Fruit fly (Drosophila melanogaster) whole organism: ENCODE measurements around the gene firl.

Experiments
- CG8478 ChIP-seq: fragments of >200 bp; optimal IDR thresholded peaks from 2 replicates; lab custom pipeline; 2018; ENCODE audit warnings: inconsistent platforms
- Dll ChIP-seq: fragments of >200 bp; optimal IDR thresholded peaks from 2 replicates; lab custom pipeline; 2017
- EcR ChIP-seq, 2 experiments: fragments of >200 bp; optimal IDR thresholded peaks; 2 replicates each; lab custom pipeline; 2017; ENCODE audit warnings: missing biosample characterization in 2 of 2, missing genetic modification characterization in 2 of 2, missing genetic modification reagents in 2 of 2
- pan ChIP-seq: fragments of >200 bp; optimal IDR thresholded peaks from 2 replicates; lab custom pipeline; 2017
- psq ChIP-seq: fragments of >200 bp; optimal IDR thresholded peaks from 2 replicates; lab custom pipeline; 2017
- usp ChIP-seq: fragments of >200 bp; optimal IDR thresholded peaks from 2 replicates; lab custom pipeline; 2017; ENCODE audit warnings: missing biosample characterization, missing genetic modification characterization, mixed read lengths

Gene firl

DNA sequence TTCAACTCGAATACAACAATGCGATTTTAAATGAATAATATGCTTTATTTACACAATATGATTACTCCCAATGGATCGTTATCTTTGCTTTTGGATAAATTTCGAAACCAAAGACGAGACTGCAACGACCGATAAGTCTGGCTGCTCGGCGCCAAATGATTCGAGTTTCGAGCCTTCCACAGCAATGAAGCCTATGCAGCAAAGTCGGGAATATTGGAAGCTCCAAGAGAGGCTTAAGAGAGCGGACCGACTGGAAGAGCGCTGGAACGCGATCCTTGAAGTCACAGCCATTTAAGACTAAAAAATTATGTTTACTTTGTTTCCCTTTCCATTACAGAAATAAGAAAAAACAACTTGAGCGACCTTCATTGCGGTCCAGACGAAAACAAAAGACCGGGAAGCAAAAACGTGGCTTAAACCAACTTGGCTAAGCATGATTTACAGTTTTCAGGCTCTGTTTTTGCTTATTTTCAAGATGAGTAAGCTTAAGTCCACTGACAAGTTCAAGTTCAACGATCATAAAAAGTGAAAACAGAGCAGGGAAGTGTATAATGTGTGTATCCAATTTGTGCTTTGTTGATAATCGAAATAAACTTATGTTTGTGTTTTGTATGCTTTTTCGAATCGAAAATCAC lies at the start of gene firl:
Gene firl (minus strand): TSS at position 159 of the 635 bp plus-strand sequence.
- no peak for TF ChIP-seq usp (GFP tag; lab: Kevin White, UChicago)
- no peak for TF ChIP-seq psq (lab: Kevin White, UChicago)
- TF ChIP-seq EcR (GFP tag; optimal IDR thresholded peaks at IDR 0.05; lab: Kevin White, UChicago), result no peak
- no peak for TF ChIP-seq CG8478
- no peak for TF ChIP-seq Dll (lab: Kevin White, UChicago)
- TF ChIP-seq pan, result no peak

- TF ChIP-seq EcR (GFP tag; optimal IDR thresholded peaks at IDR 0.05; lab: Kevin White, UChicago) (no peak), psq (lab: Kevin White, UChicago) (no peak), usp (GFP tag; lab: Kevin White, UChicago) (no peak), CG8478 (no peak), pan (no peak), Dll (lab: Kevin White, UChicago) (no peak)
These were observed 49.2 kb upstream of the firl start for dm6 chr2L:12115809-12116208.

DNA sequence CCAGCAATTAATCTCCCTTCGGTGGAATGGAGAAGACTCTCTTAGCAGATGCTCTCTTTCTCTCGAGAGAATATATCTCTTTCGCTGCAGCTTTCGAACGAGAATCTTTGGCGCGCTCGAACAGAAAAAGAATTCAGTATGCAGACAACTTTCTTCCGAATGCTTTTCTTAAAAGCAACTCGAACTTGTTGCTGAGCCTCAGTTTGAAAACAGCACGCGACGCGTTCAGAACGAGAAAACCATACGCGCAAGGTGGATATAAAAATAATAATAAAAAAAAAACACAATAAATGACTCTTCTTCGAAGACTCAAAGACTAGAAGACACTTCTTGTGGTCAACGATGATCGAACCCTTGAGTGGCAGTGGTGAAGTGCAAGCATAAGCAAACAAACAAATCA lies 47.6 kb upstream of the firl start, which contains the start of gene CG17211:
Gene CG17211 (plus strand): TSS at position 202 of the 400 bp plus-strand sequence.
- no peak for TF ChIP-seq psq (lab: Kevin White, UChicago)
- no peak for TF ChIP-seq Dll (lab: Kevin White, UChicago)
- TF ChIP-seq usp (GFP tag; lab: Kevin White, UChicago), result no peak
- TF ChIP-seq EcR (GFP tag; optimal IDR thresholded peaks at IDR 0.05; lab: Kevin White, UChicago), result no peak
- TF ChIP-seq CG8478, result no peak
- no peak for TF ChIP-seq pan

- TF ChIP-seq Dll (lab: Kevin White, UChicago) (no peak), usp (GFP tag; lab: Kevin White, UChicago) (no peak), CG8478 (no peak)
These were observed 46.5 kb upstream of the firl start for dm6 chr2L:12112943-12113557.

DNA sequence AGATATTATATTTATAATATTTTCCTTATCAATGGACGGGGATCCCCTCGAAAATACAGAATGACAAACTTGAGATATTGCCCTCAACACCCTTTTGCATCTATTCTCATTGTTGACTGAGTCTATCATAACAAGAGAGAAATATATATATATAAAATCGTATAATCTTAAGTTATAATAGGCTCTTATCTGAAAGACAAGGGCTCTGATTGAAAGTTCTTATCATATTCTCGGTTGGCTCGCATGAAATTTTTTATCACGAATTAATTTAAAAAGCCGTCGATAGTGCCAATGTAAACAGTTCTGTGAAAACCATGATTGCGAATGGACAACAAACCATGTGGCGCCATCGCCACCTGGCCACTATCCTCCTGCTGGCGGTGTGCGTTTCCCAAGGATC lies 44.2 kb upstream of the firl start, which contains the start of gene Phae2:
Gene Phae2 (plus strand): TSS at position 301 of the 400 bp plus-strand sequence.
- TF ChIP-seq Dll (lab: Kevin White, UChicago), result no peak
- no peak for TF ChIP-seq EcR (GFP tag; optimal IDR thresholded peaks at IDR 0.05; lab: Kevin White, UChicago)
- no peak for TF ChIP-seq psq (lab: Kevin White, UChicago)
- TF ChIP-seq pan, result no peak
- TF ChIP-seq CG8478, result no peak
- TF ChIP-seq usp (GFP tag; lab: Kevin White, UChicago), result no peak

DNA sequence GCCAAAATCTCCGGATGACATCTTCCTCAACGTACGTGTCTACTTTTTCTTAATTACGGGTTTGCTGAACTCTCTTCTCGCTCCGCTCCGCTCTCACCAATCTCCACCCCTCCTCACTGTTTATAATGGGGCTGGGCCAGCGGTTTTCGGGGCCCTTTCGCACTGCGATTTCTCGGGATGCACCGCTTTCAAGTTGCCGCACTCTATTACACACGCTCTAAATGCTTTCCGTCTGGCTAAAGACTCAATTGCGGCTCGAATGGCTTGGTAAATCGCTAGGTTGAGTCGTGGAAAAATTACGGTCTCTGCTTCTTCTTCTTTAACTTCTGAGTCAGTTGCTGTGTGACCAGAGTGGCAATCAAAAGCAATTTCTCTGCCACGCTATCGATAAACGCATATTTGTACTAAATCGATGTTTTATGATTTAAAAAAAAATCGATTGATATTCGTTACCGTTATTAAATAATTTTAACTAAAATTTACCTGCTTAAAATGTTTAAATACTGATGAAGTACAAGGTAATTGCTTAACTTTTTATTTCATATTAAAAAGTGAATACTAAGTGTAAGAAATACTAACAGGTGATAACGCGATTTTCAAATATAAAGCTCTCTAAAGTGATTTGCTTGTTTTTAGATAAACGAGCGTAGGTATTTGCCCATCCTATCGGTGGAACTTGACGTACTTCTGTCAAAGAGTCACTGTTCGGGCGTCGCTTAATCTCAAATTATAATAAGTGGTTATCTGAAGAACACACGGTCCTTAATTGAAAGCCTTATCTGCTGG lies 42.4 kb upstream of the firl start, which contains the start of the genes Rab6 and Phae1:
Gene Rab6 (minus strand): TSS at position 338 of the 786 bp plus-strand sequence.
Gene Phae1 (plus strand): TSS at position 639 of the 786 bp plus-strand sequence.
- peak; percentile 68 for TF ChIP-seq Dll (lab: Kevin White, UChicago)
- no peak for TF ChIP-seq pan

DNA sequence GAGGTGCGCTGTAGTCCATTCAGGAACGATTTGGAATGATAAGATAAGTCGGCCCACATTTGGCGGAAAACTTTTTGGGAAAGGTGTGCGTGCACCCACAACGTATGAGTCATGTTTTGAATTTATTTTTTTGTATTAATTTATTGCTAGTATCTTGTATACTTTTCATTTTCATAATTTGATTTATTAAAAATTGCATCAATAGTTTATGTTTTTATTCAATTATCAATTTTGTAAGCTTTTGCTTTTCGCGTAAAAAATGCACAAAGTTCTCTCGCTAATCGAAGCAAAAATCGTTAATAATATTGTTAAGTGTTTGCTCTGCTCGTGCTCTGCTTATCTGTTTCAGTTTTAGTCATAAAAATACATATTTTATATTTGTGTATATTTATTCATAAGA lies 40.5 kb upstream of the firl start:
- TF ChIP-seq usp (GFP tag; lab: Kevin White, UChicago), result no peak

dm6 chr2L:12103231-12104210 lies 36.9 kb upstream of the firl start, which contains the start of the genes Patsas and ThrRS:
Patsas (minus strand) TSS chr2L:12103285.
ThrRS (plus strand) TSS chr2L:12103751.
- TF ChIP-seq CG8478, result no peak
- no peak for TF ChIP-seq usp (GFP tag; lab: Kevin White, UChicago)
- TF ChIP-seq EcR (GFP tag; optimal IDR thresholded peaks at IDR 0.05; lab: Kevin White, UChicago), result no peak
- TF ChIP-seq Dll (lab: Kevin White, UChicago), result no peak
- TF ChIP-seq pan, result no peak
- no peak for TF ChIP-seq psq (lab: Kevin White, UChicago)

- no peak for TF ChIP-seq Dll (lab: Kevin White, UChicago)
- no peak for TF ChIP-seq pan
- no peak for TF ChIP-seq EcR (GFP tag; optimal IDR thresholded peaks at IDR 0.05; lab: Kevin White, UChicago)
- TF ChIP-seq psq (lab: Kevin White, UChicago), result no peak
- TF ChIP-seq CG8478, result no peak
- TF ChIP-seq usp (GFP tag; lab: Kevin White, UChicago), result no peak
These were observed 31.1 kb upstream of the firl start, which contains the start of gene Ced-12 for dm6 chr2L:12097698-12098097. Ced-12 (plus strand) TSS chr2L:12097838.

DNA sequence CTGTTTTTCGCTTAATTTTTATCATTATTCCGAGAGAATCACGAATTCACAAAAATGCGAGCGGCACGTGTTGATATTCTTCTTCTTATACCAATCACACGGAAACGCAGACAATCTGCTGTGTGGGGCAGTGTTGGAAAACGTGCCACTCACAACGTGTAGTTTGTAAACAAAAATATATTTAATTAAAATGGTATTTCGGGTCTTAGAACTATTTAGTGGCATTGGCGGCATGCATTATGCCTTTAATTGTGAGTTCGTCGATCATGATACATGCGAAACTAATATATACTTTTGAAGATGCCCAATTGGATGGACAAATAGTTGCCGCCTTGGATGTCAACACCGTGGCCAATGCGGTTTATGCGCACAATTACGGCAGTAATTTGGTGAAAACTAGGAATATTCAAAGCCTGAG lies 29.8 kb upstream of the firl start, which contains the start of the genes CG6712 and Mt2:
Gene CG6712 (minus strand): TSS at position 116 of the 418 bp plus-strand sequence.
Gene Mt2 (plus strand): TSS at position 130 of the 418 bp plus-strand sequence.
- TF ChIP-seq Dll (lab: Kevin White, UChicago) (no peak), usp (GFP tag; lab: Kevin White, UChicago) (no peak), pan (no peak), EcR (GFP tag; optimal IDR thresholded peaks at IDR 0.05; lab: Kevin White, UChicago) (no peak), psq (lab: Kevin White, UChicago) (no peak), CG8478 (no peak)

- TF ChIP-seq usp (GFP tag; lab: Kevin White, UChicago) (no peak), pan (no peak), psq (lab: Kevin White, UChicago) (no peak), EcR (GFP tag; optimal IDR thresholded peaks at IDR 0.05; lab: Kevin White, UChicago) (no peak), Dll (lab: Kevin White, UChicago) (no peak), CG8478 (no peak)
These were observed 27.1 kb upstream of the firl start for dm6 chr2L:12093652-12094051.
